Fruit fly (Drosophila melanogaster) whole organism, wandering third instar larva: ENCODE measurements around the gene CG17751.

Experiments used
- CG32264 ChIP-seq: fragments of 200-800 bp; sonication (Bioruptor generic); optimal IDR thresholded peaks from 2 replicates; lab custom pipeline; 2016; ENCODE audit warnings: missing biosample characterization, missing genetic modification characterization
- Myc ChIP-seq: fragments of >200 bp; optimal IDR thresholded peaks from 2 replicates; lab custom pipeline; 2017
- Rel ChIP-seq, 2 experiments: fragments of 200-800 bp; sonication (Bioruptor generic) in 1 of 2; optimal IDR thresholded peaks; 2 replicates in 1 of 2; 3 replicates in 1 of 2; lab custom pipeline; 2016 to 2019; ENCODE audit warnings: mild to moderate bottlenecking in 2 of 2, missing biosample characterization in 2 of 2, missing genetic modification characterization in 2 of 2, moderate library complexity in 1 of 2
- Sp1 ChIP-seq: fragments of 200-800 bp; sonication (Bioruptor generic); optimal IDR thresholded peaks from 3 replicates; lab custom pipeline; 2019; ENCODE audit warnings: missing biosample characterization, mild to moderate bottlenecking, missing genetic modification characterization, moderate library complexity
- Vsx2 ChIP-seq: fragments of 200-300, 225-300 bp; sonication (Bioruptor generic); optimal IDR thresholded peaks from 2 replicates; lab custom pipeline; 2018; ENCODE audit warnings: missing biosample characterization, missing genetic modification characterization; ENCODE audit not compliant: partially characterized antibody
- br ChIP-seq: fragments of 200-800 bp; sonication (Bioruptor generic); optimal IDR thresholded peaks from 2 replicates; lab custom pipeline; 2016; ENCODE audit warnings: missing biosample characterization, missing genetic modification characterization
- ey ChIP-seq: fragments of 200-800 bp; sonication (Bioruptor generic); optimal IDR thresholded peaks from 2 replicates; lab custom pipeline; 2016; ENCODE audit warnings: missing biosample characterization, missing genetic modification characterization
- fru ChIP-seq: fragments of 200-800 bp; sonication (Bioruptor generic); optimal IDR thresholded peaks from 3 replicates; lab custom pipeline; 2016; ENCODE audit warnings: missing biosample characterization, mild to moderate bottlenecking, missing genetic modification characterization
- h ChIP-seq: fragments of 200-800 bp; sonication (Bioruptor generic); optimal IDR thresholded peaks from 3 replicates; lab custom pipeline; 2016; ENCODE audit warnings: missing biosample characterization, mild to moderate bottlenecking, missing genetic modification characterization
- sv ChIP-seq: fragments of 200-800 bp; sonication (Bioruptor generic); optimal IDR thresholded peaks from 3 replicates; lab custom pipeline; 2016; ENCODE audit warnings: missing biosample characterization, missing genetic modification characterization

dm6 chr3R:19600335-19600734 is 6.7 kb upstream of the CG17751 start, which contains the start of gene CG7333:
- TF ChIP-seq br (GFP tag; lab: Kevin White, UChicago) (no peak), sv (GFP tag; lab: Kevin White, UChicago) (no peak), Sp1 (GFP tag; lab: Kevin White, UChicago) (no peak), Myc (lab: Kevin White, UChicago) (no peak), Rel (GFP tag; optimal IDR thresholded peaks at IDR 0.05; lab: Kevin White, UChicago) (no peak), Rel (tag; optimal IDR thresholded peaks at IDR 0.05; lab: Kevin White, UChicago) (no peak), ey (no peak), h (GFP tag; lab: Kevin White, UChicago) (no peak), fru (GFP tag; lab: Kevin White, UChicago) (no peak), CG32264 (GFP tag; lab: Kevin White, UChicago) (no peak), Vsx2 (GFP tag; lab: Kevin White, UChicago) (no peak)
